Worm (Caenorhabditis elegans): Measurements from ENCODE around the gene ZK105.3.

DNA sequence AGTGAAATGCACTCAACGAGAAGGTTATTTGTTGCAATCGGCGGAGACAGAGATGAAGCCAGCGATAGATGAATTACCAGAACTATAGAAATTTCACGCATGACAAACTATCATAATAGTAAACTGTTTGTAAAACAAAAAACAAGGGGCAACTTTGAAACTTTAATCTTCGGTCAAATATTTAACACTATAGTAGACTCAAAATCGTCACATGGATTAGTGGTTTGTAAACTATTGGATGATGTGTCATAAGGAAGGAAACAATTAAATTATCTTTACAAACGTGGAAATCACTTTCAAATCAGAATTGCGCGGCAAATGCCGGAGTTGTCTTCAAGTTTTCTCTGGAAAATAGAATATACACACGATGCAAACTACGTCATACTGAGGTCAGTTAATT lies 20.7 kb downstream of the ZK105.3 start, which contains the start of gene ZK105.5:
- TF ChIP-seq dmd-8 (GFP tag; IDR thresholded peaks at IDR 0.05) (no peak), lin-13 (GFP tag; optimal IDR thresholded peaks at IDR 0.05) (no peak)

Data from whole organism, L4 larva.